Fruit fly (Drosophila melanogaster) S2 (cell line): ENCODE results near the gene JMJD5.

Experiments used
- CG8478 ChIP-seq: fragments of >200 bp; optimal IDR thresholded peaks from 2 replicates; lab custom pipeline; 2018
- CTCF ChIP-seq, 2 experiments: fragments of >200 bp; optimal IDR thresholded peaks; 2 replicates each; lab custom pipeline; 2018

DNA sequence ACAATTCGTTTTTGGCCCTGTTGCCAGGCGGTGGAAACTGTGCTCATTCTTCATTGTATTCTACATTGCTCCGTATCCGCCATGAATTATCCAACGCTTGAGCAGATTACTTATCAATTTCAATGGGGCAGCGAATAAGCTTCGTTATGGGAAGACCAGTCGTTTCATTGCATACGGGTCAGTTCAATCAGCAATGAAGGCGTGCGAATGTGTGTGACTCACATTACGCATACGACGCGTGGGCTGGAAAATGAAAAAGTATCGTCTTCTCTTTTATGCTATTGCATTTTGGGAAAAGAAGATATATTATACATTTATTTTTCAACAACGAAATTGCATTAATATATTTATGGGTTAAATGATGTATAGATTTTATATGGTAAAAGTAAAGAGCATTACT is 43.8 kb upstream of the JMJD5 start:
- TF ChIP-seq CTCF (optimal IDR thresholded peaks at IDR 0.05; lab: Kevin White, UChicago) (no peak), CG8478 (lab: Kevin White, UChicago) (no peak)
